Fruit fly (Drosophila melanogaster) whole organism, adult: Measurements from ENCODE around the gene Arr1.

Source experiments
- CG11617 ChIP-seq: fragments of 200-800 bp; sonication (Bioruptor generic); optimal IDR thresholded peaks from 2 replicates; lab custom pipeline; 2017; ENCODE audit warnings: mild to moderate bottlenecking, missing biosample characterization, missing genetic modification reagents, missing genetic modification characterization
- CG12768 ChIP-seq: fragments of 200-800 bp; sonication (Bioruptor generic); optimal IDR thresholded peaks from 2 replicates; lab custom pipeline; 2017; ENCODE audit warnings: missing biosample characterization, missing genetic modification characterization, mild to moderate bottlenecking, moderate library complexity, missing genetic modification reagents
- CG14711 ChIP-seq: fragments of 200-800 bp; sonication (Bioruptor generic); optimal IDR thresholded peaks from 2 replicates; lab custom pipeline; 2018; ENCODE audit warnings: missing biosample characterization, mild to moderate bottlenecking, missing genetic modification characterization, moderate library complexity
- CG1620 ChIP-seq: fragments of 200-800 bp; sonication (Bioruptor generic); optimal IDR thresholded peaks from 2 replicates; lab custom pipeline; 2016; ENCODE audit warnings: missing biosample characterization, missing genetic modification characterization
- CG33017 ChIP-seq: fragments of 200-800 bp; sonication (Bioruptor generic); optimal IDR thresholded peaks from 2 replicates; lab custom pipeline; 2018; ENCODE audit warnings: missing biosample characterization, mild to moderate bottlenecking, missing genetic modification characterization, moderate library complexity
- CG5204 ChIP-seq: fragments of 200-800 bp; sonication (Bioruptor generic); optimal IDR thresholded peaks from 2 replicates; lab custom pipeline; 2016; ENCODE audit warnings: missing biosample characterization, missing genetic modification characterization
- CG7045 ChIP-seq: fragments of 200-800 bp; sonication (Bioruptor generic); optimal IDR thresholded peaks from 2 replicates; lab custom pipeline; 2017; ENCODE audit warnings: missing biosample characterization, mild to moderate bottlenecking, missing genetic modification characterization
- CG7101 ChIP-seq: fragments of 200-800 bp; sonication (Bioruptor generic); optimal IDR thresholded peaks from 2 replicates; lab custom pipeline; 2018; ENCODE audit warnings: missing biosample characterization, mild to moderate bottlenecking, missing genetic modification characterization, moderate library complexity
- Clk ChIP-seq: fragments of 200-800 bp; sonication (Bioruptor generic); optimal IDR thresholded peaks from 2 replicates; lab custom pipeline; 2017; ENCODE audit warnings: missing biosample characterization, missing genetic modification characterization
- Crg-1 ChIP-seq: fragments of 200-800 bp; sonication (Bioruptor generic); optimal IDR thresholded peaks from 2 replicates; lab custom pipeline; 2016; ENCODE audit warnings: missing biosample characterization, missing genetic modification characterization
- Hr96 ChIP-seq: fragments of 200-800 bp; sonication (Bioruptor generic); optimal IDR thresholded peaks from 2 replicates; lab custom pipeline; 2016; ENCODE audit warnings: missing biosample characterization, missing genetic modification characterization
- bab1 ChIP-seq: fragments of 200-800 bp; sonication (Bioruptor generic); optimal IDR thresholded peaks from 3 replicates; lab custom pipeline; 2019; ENCODE audit warnings: missing biosample characterization, mild to moderate bottlenecking, missing genetic modification characterization, moderate library complexity
- cic ChIP-seq: fragments of 200-800 bp; sonication (Bioruptor generic); optimal IDR thresholded peaks from 2 replicates; lab custom pipeline; 2017; ENCODE audit warnings: missing biosample characterization, mild to moderate bottlenecking, missing genetic modification characterization, moderate library complexity
- cnc ChIP-seq, 2 experiments: fragments of >200 bp; optimal IDR thresholded peaks; 2 replicates each; lab custom pipeline; 2017
- kay ChIP-seq: fragments of 200-800 bp; sonication (Bioruptor generic); peaks from one replicate; lab custom pipeline; 2016; ENCODE audit warnings: missing biosample characterization, missing genetic modification characterization, borderline replicate concordance
- ovo ChIP-seq: fragments of 200-800 bp; sonication (Bioruptor generic); optimal IDR thresholded peaks from 2 replicates; lab custom pipeline; 2016; ENCODE audit warnings: missing biosample characterization, missing genetic modification characterization
- pad ChIP-seq: fragments of 200-800 bp; sonication (Bioruptor generic); optimal IDR thresholded peaks from 3 replicates; lab custom pipeline; 2017; ENCODE audit warnings: missing biosample characterization, missing genetic modification characterization, mild to moderate bottlenecking, moderate library complexity, missing genetic modification reagents
- tj ChIP-seq: fragments of 200-800 bp; sonication (Bioruptor generic); optimal IDR thresholded peaks from 3 replicates; lab custom pipeline; 2017; ENCODE audit warnings: missing biosample characterization, mild to moderate bottlenecking, missing genetic modification characterization, moderate library complexity
- toe ChIP-seq: fragments of 200-800 bp; sonication (Bioruptor generic); optimal IDR thresholded peaks from 2 replicates; lab custom pipeline; 2016; ENCODE audit warnings: missing biosample characterization, missing genetic modification characterization

Arr1 gene

dm6 chr2L:18121367-18122230 lies 43.5 kb downstream of the Arr1 start:
- TF ChIP-seq CG7045 (peak; percentile 55), CG5204 (GFP tag; lab: Kevin White, UChicago) (peak; percentile 39), tj (GFP tag; lab: Kevin White, UChicago) (peak; percentile 91), toe (GFP tag; lab: Kevin White, UChicago) (peak; percentile 36), CG11617 (GFP tag; lab: Kevin White, UChicago) (peak; percentile 54), CG1620 (GFP tag; lab: Kevin White, UChicago) (no peak), CG14711 (tag; lab: Kevin White, UChicago) (peak; percentile 37), pad (GFP tag; lab: Kevin White, UChicago) (peak; percentile 58), CG7101 (tag; lab: Kevin White, UChicago) (peak; percentile 42), Crg-1 (GFP tag; lab: Kevin White, UChicago) (no peak), CG12768 (GFP tag; lab: Kevin White, UChicago) (peak; percentile 46), kay (GFP tag; lab: Kevin White, UChicago) (no peak), Hr96 (GFP tag; lab: Kevin White, UChicago) (peak; percentile 67), bab1 (GFP tag; lab: Kevin White, UChicago) (peak; percentile 24)

- TF ChIP-seq CG33017 (tag; lab: Kevin White, UChicago) (no peak), bab1 (GFP tag; lab: Kevin White, UChicago) (no peak), ovo (GFP tag; lab: Kevin White, UChicago) (no peak), tj (GFP tag; lab: Kevin White, UChicago) (no peak), CG11617 (GFP tag; lab: Kevin White, UChicago) (no peak), kay (GFP tag; lab: Kevin White, UChicago) (no peak), CG12768 (GFP tag; lab: Kevin White, UChicago) (no peak), Hr96 (GFP tag; lab: Kevin White, UChicago) (no peak), CG14711 (tag; lab: Kevin White, UChicago) (no peak)
Measured at dm6 chr2L:18122231-18122551, 44.1 kb downstream of the Arr1 start.

- TF ChIP-seq kay (GFP tag; lab: Kevin White, UChicago) (peak; percentile 76), toe (GFP tag; lab: Kevin White, UChicago) (no peak), Crg-1 (GFP tag; lab: Kevin White, UChicago) (no peak), CG7045 (no peak)
Measured at dm6 chr2L:18122920-18123319, 44.9 kb downstream of the Arr1 start.

- TF ChIP-seq CG1620 (GFP tag; lab: Kevin White, UChicago) (no peak), kay (GFP tag; lab: Kevin White, UChicago) (no peak), tj (GFP tag; lab: Kevin White, UChicago) (no peak), CG14711 (tag; lab: Kevin White, UChicago) (no peak), Hr96 (GFP tag; lab: Kevin White, UChicago) (no peak), CG33017 (tag; lab: Kevin White, UChicago) (no peak), CG7045 (no peak), ovo (GFP tag; lab: Kevin White, UChicago) (no peak), pad (GFP tag; lab: Kevin White, UChicago) (no peak), Crg-1 (GFP tag; lab: Kevin White, UChicago) (no peak), Clk (GFP tag; lab: Kevin White, UChicago) (no peak), CG5204 (GFP tag; lab: Kevin White, UChicago) (no peak), CG12768 (GFP tag; lab: Kevin White, UChicago) (no peak), CG11617 (GFP tag; lab: Kevin White, UChicago) (no peak), cic (GFP tag; lab: Kevin White, UChicago) (no peak), cnc (optimal IDR thresholded peaks at IDR 0.05; lab: Kevin White, UChicago) (no peak)
Measured at dm6 chr2L:18125649-18126048, 47.6 kb downstream of the Arr1 start, which contains the start of gene Grl36b. Gene Grl36b, minus strand, starts transcription at chr2L:18125749.
